Fruit fly (Drosophila melanogaster): ENCODE measurements around the gene CG17260.
A peak's percentile ranks its signal among the peaks of the same experiment; 100 is the strongest.

Gene CG17260

dm6 chr2L:3058772-3059623, 22.0 kb downstream of the CG17260 start:
- peak; percentile 80 for TF ChIP-seq CG17801 (GFP tag; optimal IDR thresholded peaks at IDR 0.05; ENCODE audit: partially characterized antibody)

DNA sequence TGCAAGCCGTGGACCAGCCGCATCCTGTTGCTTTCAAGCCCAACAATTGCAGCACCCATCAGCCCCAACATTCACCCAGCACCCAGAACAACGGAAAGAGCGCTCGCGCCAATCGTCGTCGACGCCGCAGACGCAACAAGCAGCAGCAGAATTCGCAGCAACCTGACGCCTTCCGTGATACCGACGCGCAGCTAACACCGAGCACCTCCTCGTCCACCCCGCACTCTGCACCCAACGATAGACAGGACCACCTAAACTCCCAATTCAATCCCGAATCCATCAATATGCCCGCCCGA, 22.5 kb downstream of the CG17260 start:
- no peak for TF ChIP-seq CG17801 (GFP tag; optimal IDR thresholded peaks at IDR 0.05; ENCODE audit: partially characterized antibody)

- no peak for TF ChIP-seq CG17801 (GFP tag; optimal IDR thresholded peaks at IDR 0.05; ENCODE audit: partially characterized antibody)
Observed at dm6 chr2L:3078741-3079140, 41.7 kb downstream of the CG17260 start.

DNA sequence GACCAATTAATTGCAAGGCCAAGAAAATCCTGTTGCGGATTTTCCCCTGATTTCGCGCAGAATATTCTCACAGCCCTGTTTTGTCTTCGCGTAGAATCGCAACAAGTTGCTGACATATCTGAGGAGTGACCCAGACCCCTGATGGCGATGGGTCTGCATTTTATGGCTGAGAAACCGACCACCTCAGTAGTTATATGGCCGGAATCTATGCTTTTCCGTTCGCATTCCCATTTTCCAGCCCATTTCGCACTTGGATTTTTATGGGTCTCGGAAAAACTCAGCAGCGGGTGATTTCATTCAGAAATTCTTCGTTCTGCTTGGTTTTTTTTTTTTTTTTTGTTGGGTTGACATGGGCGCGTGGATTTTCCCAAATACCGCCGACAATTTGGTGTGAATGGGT, 45.9 kb downstream of the CG17260 start:
- TF ChIP-seq CG17801 (GFP tag; optimal IDR thresholded peaks at IDR 0.05; ENCODE audit: partially characterized antibody) = no peak

DNA sequence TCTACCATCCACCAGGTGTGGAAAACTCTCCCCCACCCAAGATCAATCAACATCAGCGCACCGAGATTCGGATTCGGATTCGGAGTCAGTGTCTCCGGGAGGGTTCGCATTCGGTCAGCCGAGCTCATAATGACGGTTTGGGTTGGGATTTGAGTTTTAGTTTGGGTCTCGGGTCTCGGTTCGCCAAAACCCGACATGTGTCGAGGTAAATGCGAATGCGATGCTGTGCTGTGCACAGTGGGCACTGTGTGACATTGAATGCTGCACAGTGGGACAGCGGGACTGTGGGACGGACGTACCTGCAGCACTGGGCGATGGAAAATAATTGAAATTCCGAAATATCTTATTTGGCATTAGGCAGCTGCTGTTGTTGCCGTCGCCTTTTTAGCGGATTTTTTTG, 46.5 kb downstream of the CG17260 start:
- TF ChIP-seq CG17801 (GFP tag; optimal IDR thresholded peaks at IDR 0.05; ENCODE audit: partially characterized antibody) = no peak

dm6 chr2L:3086290-3086876, 49.4 kb downstream of the CG17260 start:
- TF ChIP-seq CG17801 (GFP tag; optimal IDR thresholded peaks at IDR 0.05; ENCODE audit: partially characterized antibody) = no peak
